Worm (Caenorhabditis elegans): ENCODE data around the gene F07G6.5.

ce11 chrX:1674056-1674455 is 32.4 kb downstream of the F07G6.5 start, which contains the start of gene tbx-31:
- no peak for TF ChIP-seq cebp-1 (GFP tag; IDR thresholded peaks at IDR 0.05)
- TF ChIP-seq cebp-1 (tag; optimal IDR thresholded peaks at IDR 0.05) = no peak
- no peak for TF ChIP-seq snpc-4 (GFP tag; optimal IDR thresholded peaks at IDR 0.05)
- no peak for TF ChIP-seq snpc-4 (tag; optimal IDR thresholded peaks at IDR 0.05)
- no peak for TF ChIP-seq ztf-28 (GFP tag; IDR thresholded peaks at IDR 0.05)
- TF ChIP-seq zim-3 (tag; optimal IDR thresholded peaks at IDR 0.05) = no peak
- no peak for TF ChIP-seq lir-1 (GFP tag; conservative IDR thresholded peaks at IDR 0.05)

Data from whole organism, young adult.